Worm (Caenorhabditis elegans) whole organism, dauer: ENCODE measurements around the gene cgh-1.

ENCODE experiments used
- unc-62 ChIP-seq: sonication (generic microtip); optimal IDR thresholded peaks from 2 replicates; lab custom pipeline; 2017; ENCODE audit warnings: missing biosample characterization, missing genetic modification reagents, missing genetic modification characterization

Gene cgh-1

ce11 chrIII:7456640-7457039, 41.0 kb downstream of the cgh-1 start, which contains the start of gene Y69F12A.1:
Y69F12A.1 (plus strand) TSS chrIII:7456940.
- no peak for TF ChIP-seq unc-62 (GFP tag; lab: Kevin White, UChicago)

ce11 chrIII:7453653-7454124, 43.9 kb downstream of the cgh-1 start, which contains the start of gene alh-12:
alh-12 (plus strand) TSS chrIII:7454074.
- TF ChIP-seq unc-62 (GFP tag; lab: Kevin White, UChicago) = no peak
